Worm (Caenorhabditis elegans) whole organism, midembryonic: Measurements from ENCODE around the gene D1086.21.

Experiments used
- T22C8.4 ChIP-seq: fragments of 200-800 bp; sonication (Bioruptor generic); IDR thresholded peaks from 2 replicates; pipeline ENCODE4 v1.3.6; 2022; ENCODE audit warnings: missing genetic modification characterization, missing compliant biosample characterization
- cog-1 ChIP-seq: sonication (generic microtip); optimal IDR thresholded peaks from 2 replicates; lab custom pipeline; 2016; ENCODE audit warnings: missing genetic modification characterization, missing compliant biosample characterization
- flt-1 ChIP-seq: fragments of 200-800 bp; sonication (Bioruptor generic); IDR thresholded peaks from 2 replicates; pipeline ENCODE4 v1.3.6; 2022; ENCODE audit warnings: missing genetic modification characterization, missing compliant biosample characterization
- klf-2 ChIP-seq: fragments of 200-800 bp; sonication (Bioruptor generic); conservative IDR thresholded peaks from 2 replicates; pipeline ENCODE4 v1.3.6; 2022; ENCODE audit warnings: missing genetic modification reagents, missing genetic modification characterization, missing compliant biosample characterization
- med-1 ChIP-seq: sonication (generic microtip); optimal IDR thresholded peaks from 2 replicates; lab custom pipeline; 2017; ENCODE audit warnings: missing genetic modification characterization, mild to moderate bottlenecking, missing compliant biosample characterization, antibody characterized with exemption, missing genetic modification reagents; ENCODE audit not compliant: insufficient read depth
- ref-1 ChIP-seq: fragments of 200-800 bp; sonication (Bioruptor generic); conservative IDR thresholded peaks from 2 replicates; pipeline ENCODE4 v1.3.6; 2022; ENCODE audit warnings: missing genetic modification reagents, missing genetic modification characterization, missing compliant biosample characterization
- tab-1 ChIP-seq: fragments of 200-800 bp; sonication (Bioruptor generic); IDR thresholded peaks from 2 replicates; pipeline ENCODE4 v1.3.6; 2022; ENCODE audit warnings: missing genetic modification characterization, missing compliant biosample characterization
- ztf-23 ChIP-seq: fragments of 200-800 bp; sonication (Bioruptor generic); IDR thresholded peaks from 2 replicates; pipeline ENCODE4 v1.3.6; 2022; ENCODE audit warnings: missing genetic modification reagents, missing genetic modification characterization, missing compliant biosample characterization
- ztf-29 ChIP-seq: fragments of 200-800 bp; sonication (Bioruptor generic); IDR thresholded peaks from 2 replicates; pipeline ENCODE4 v1.3.6; 2022; ENCODE audit warnings: missing genetic modification reagents, missing genetic modification characterization, missing compliant biosample characterization

Gene D1086.21

ce11 chrV:14083970-14084369 is 19.4 kb downstream of the D1086.21 start, which contains the start of gene D1086.7:
D1086.7 (plus strand) TSS chrV:14084270.
- TF ChIP-seq klf-2 (GFP tag; lab: Robert Waterston, UW), result no peak
- no peak for TF ChIP-seq cog-1
- no peak for TF ChIP-seq med-1
- no peak for TF ChIP-seq T22C8.4 (GFP tag; lab: Robert Waterston, UW)
- TF ChIP-seq ref-1, result no peak
- TF ChIP-seq ztf-23, result no peak
- no peak for TF ChIP-seq tab-1 (GFP tag; lab: Robert Waterston, UW)
- no peak for TF ChIP-seq flt-1 (GFP tag; lab: Robert Waterston, UW)
- TF ChIP-seq ztf-29, result no peak

ce11 chrV:14085589-14085988 is 21.1 kb downstream of the D1086.21 start, which contains the start of gene D1086.18:
D1086.18 (plus strand) TSS chrV:14085889.
- no peak for TF ChIP-seq tab-1 (GFP tag; lab: Robert Waterston, UW)
- TF ChIP-seq cog-1, result no peak
- TF ChIP-seq ztf-23, result no peak
- no peak for TF ChIP-seq flt-1 (GFP tag; lab: Robert Waterston, UW)
- TF ChIP-seq klf-2 (GFP tag; lab: Robert Waterston, UW), result no peak
- TF ChIP-seq T22C8.4 (GFP tag; lab: Robert Waterston, UW), result no peak
- no peak for TF ChIP-seq med-1
- no peak for TF ChIP-seq ref-1
- TF ChIP-seq ztf-29, result no peak

- no peak for TF ChIP-seq ztf-29
- TF ChIP-seq flt-1 (GFP tag; lab: Robert Waterston, UW), result no peak
- no peak for TF ChIP-seq ztf-23
- TF ChIP-seq ref-1, result no peak
- TF ChIP-seq klf-2 (GFP tag; lab: Robert Waterston, UW), result no peak
- TF ChIP-seq tab-1 (GFP tag; lab: Robert Waterston, UW), result no peak
- no peak for TF ChIP-seq med-1
- no peak for TF ChIP-seq T22C8.4 (GFP tag; lab: Robert Waterston, UW)
- TF ChIP-seq cog-1, result no peak
Measured at ce11 chrV:14088051-14088450, 23.5 kb downstream of the D1086.21 start, which contains the start of gene D1086.19. D1086.19 (plus strand) TSS chrV:14088351.

DNA sequence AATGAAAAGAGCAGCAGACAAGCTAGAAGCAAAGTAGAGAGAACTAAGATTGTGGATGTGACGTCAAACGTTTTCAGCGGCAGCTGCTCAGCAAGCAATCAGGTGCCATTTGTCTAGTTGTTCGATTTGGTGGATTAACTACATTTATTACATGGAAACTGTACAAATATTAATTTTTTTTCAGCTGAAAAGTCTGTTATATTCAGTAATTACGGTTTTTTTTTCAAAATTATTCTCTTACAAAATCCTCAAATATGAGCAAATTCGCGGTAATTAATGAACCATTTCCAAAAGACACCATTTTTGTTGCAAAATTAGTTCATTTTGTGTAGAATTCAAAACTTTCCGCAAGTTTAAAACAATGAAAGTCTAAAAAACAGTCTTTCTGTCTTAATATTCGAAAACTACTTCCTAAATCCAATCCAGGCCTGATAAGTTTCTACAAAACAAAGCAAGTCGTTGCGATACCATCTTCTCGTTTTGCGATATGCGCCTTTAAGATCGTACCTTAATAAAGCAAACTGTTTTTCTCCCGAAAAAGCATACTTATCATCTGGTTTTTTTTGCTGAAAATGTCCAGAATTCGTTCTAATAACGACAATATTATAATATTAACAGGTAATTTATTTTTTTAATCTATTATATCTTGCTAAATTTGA is 25.9 kb downstream of the D1086.21 start, which contains the start of the genes D1086.5 and him-5:
Gene D1086.5, minus strand, starts transcription at position 51 of the 659 bp plus-strand sequence.
Gene him-5, plus strand, starts transcription at position 118 of the 659 bp plus-strand sequence.
- TF ChIP-seq ref-1, result no peak
- TF ChIP-seq ztf-29, result no peak
- no peak for TF ChIP-seq klf-2 (GFP tag; lab: Robert Waterston, UW)
- no peak for TF ChIP-seq tab-1 (GFP tag; lab: Robert Waterston, UW)
- no peak for TF ChIP-seq flt-1 (GFP tag; lab: Robert Waterston, UW)

DNA sequence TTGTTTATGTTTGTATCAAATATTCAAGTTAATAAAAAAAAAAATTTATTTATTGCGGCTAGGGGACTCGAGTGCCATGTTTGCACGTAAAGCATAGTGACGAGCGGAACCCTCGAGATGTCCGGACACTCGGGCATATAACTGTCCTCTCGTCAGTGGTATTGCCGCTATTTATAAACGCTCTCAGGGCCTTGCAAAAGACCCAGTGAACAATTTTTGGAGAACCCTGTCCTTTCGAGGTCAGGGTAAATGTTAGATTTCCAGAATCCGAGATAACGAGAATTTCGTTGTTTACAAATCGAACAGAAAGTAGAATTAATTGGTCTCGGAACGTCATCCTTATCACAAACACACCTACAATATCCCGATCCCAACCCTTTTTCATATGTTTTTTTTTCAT is 27.9 kb downstream of the D1086.21 start, which contains the start of gene D1086.3:
Gene D1086.3, plus strand, starts transcription at position 390 of the 400 bp plus-strand sequence.
- TF ChIP-seq med-1, result no peak
- no peak for TF ChIP-seq flt-1 (GFP tag; lab: Robert Waterston, UW)
- TF ChIP-seq ref-1, result no peak
- no peak for TF ChIP-seq T22C8.4 (GFP tag; lab: Robert Waterston, UW)
- no peak for TF ChIP-seq tab-1 (GFP tag; lab: Robert Waterston, UW)
- TF ChIP-seq ztf-29, result no peak
- TF ChIP-seq klf-2 (GFP tag; lab: Robert Waterston, UW), result no peak
- no peak for TF ChIP-seq cog-1
- TF ChIP-seq ztf-23, result no peak

ce11 chrV:14093805-14094204 is 29.3 kb downstream of the D1086.21 start, which contains the start of gene D1086.8:
D1086.8 (plus strand) TSS chrV:14094105.
- no peak for TF ChIP-seq ztf-23
- no peak for TF ChIP-seq cog-1
- TF ChIP-seq tab-1 (GFP tag; lab: Robert Waterston, UW), result no peak
- TF ChIP-seq klf-2 (GFP tag; lab: Robert Waterston, UW), result no peak
- no peak for TF ChIP-seq ztf-29
- TF ChIP-seq med-1, result no peak
- no peak for TF ChIP-seq T22C8.4 (GFP tag; lab: Robert Waterston, UW)
- no peak for TF ChIP-seq ref-1
- TF ChIP-seq flt-1 (GFP tag; lab: Robert Waterston, UW), result no peak

DNA sequence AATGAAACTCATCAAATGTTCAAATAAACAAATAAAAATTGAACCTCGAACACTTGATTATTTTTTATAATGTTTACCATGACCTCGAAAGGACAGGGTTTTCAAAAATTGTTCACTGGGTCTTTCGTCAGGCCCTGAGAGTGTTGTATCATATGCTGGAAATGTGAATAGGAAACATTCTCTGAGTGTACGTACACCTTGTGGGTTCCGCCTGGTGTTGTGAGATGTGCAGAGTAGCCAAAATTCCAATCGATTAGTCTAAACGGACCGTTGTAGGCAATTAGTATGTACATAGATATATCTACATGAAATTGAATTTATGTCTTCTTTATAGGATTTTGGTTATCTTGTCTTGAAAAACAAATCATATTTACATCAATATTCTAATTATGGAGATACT is 30.0 kb downstream of the D1086.21 start:
- TF ChIP-seq med-1 (no peak), klf-2 (GFP tag; lab: Robert Waterston, UW) (no peak), T22C8.4 (GFP tag; lab: Robert Waterston, UW) (no peak), tab-1 (GFP tag; lab: Robert Waterston, UW) (no peak), cog-1 (no peak), flt-1 (GFP tag; lab: Robert Waterston, UW) (no peak), ref-1 (no peak), ztf-23 (no peak), ztf-29 (no peak)

DNA sequence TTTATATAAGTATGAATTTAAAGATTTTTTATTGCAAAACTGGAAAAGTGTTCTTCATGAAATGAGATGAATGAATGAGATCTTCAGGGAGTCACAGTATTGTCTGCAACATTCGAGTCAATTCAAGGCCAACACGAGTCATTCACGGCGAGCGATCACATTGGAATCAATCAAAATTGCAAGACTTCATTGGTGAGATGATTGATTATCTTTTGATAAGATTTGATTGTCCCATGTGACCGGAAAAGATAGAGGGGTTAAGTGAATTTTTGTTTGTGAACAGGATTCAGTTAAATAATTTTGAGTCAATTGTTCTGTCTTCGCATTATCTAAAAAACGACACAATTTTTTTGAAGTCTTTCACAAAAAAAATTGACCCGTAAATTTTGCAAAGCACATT is 30.4 kb downstream of the D1086.21 start:
- TF ChIP-seq ztf-23 (no peak), flt-1 (GFP tag; lab: Robert Waterston, UW) (no peak), cog-1 (no peak), T22C8.4 (GFP tag; lab: Robert Waterston, UW) (no peak), ref-1 (no peak), ztf-29 (no peak), tab-1 (GFP tag; lab: Robert Waterston, UW) (no peak), klf-2 (GFP tag; lab: Robert Waterston, UW) (no peak), med-1 (no peak)

DNA sequence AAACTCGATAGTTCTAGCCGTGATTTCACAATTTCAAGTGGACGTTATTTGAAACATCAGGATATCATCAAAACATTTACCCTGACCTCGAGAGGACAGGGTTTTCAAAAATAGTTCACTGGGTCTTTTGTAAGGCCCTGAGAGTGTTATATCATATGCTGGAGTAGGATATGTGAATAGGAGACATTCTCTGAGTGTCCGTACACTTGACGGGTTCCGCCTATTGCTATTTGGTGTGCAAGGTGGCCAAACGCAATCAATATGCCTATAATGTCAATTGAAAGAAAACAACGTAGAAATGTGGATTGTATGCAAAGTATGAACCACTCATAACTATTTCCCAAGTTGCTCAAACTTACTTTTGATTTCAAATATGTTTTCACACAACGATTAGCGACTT is 32.8 kb downstream of the D1086.21 start:
- no peak for TF ChIP-seq med-1

- TF ChIP-seq ztf-29 (no peak), cog-1 (no peak), ztf-23 (no peak), T22C8.4 (GFP tag; lab: Robert Waterston, UW) (no peak), tab-1 (GFP tag; lab: Robert Waterston, UW) (no peak), med-1 (no peak), flt-1 (GFP tag; lab: Robert Waterston, UW) (no peak), klf-2 (GFP tag; lab: Robert Waterston, UW) (no peak), ref-1 (no peak)
Measured at ce11 chrV:14098519-14098918, 34.0 kb downstream of the D1086.21 start, which contains the start of the genes D1086.2 and D1086.1. D1086.2 (minus strand) TSS chrV:14098668. D1086.1 (plus strand) TSS chrV:14098858.
